Fruit fly (Drosophila melanogaster) whole organism, embryonic: ENCODE measurements around the gene Ror.

ENCODE experiments used
- ATbp ChIP-seq: fragments of 200-800 bp; sonication (Bioruptor generic); optimal IDR thresholded peaks from 2 replicates; lab custom pipeline; 2017; ENCODE audit warnings: missing biosample characterization, mild to moderate bottlenecking, missing genetic modification characterization, missing genetic modification reagents
- Bdp1 ChIP-seq: fragments of 200-800 bp; sonication (Bioruptor generic); optimal IDR thresholded peaks from 3 replicates; lab custom pipeline; 2016; ENCODE audit warnings: missing biosample characterization, missing genetic modification characterization
- CG10431 ChIP-seq: fragments of 200-800 bp; sonication (Bioruptor generic); optimal IDR thresholded peaks from 3 replicates; lab custom pipeline; 2018; ENCODE audit warnings: missing biosample characterization, mild to moderate bottlenecking, missing genetic modification characterization
- CG12659 ChIP-seq: fragments of 200-800 bp; sonication (Bioruptor generic); optimal IDR thresholded peaks from 3 replicates; lab custom pipeline; 2017; ENCODE audit warnings: mild to moderate bottlenecking, missing biosample characterization, missing genetic modification reagents, missing genetic modification characterization
- CG12942 ChIP-seq: fragments of 200-800 bp; sonication (Bioruptor generic); optimal IDR thresholded peaks from 3 replicates; lab custom pipeline; 2016; ENCODE audit warnings: missing biosample characterization, missing genetic modification characterization
- CG13424 ChIP-seq: fragments of 200-800 bp; sonication (Bioruptor generic); optimal IDR thresholded peaks from 2 replicates; lab custom pipeline; 2019; ENCODE audit warnings: missing biosample characterization, mild to moderate bottlenecking, missing genetic modification characterization, moderate library complexity
- CG14014 ChIP-seq: fragments of 200-800 bp; sonication (Bioruptor generic); IDR thresholded peaks from 2 replicates; pipeline ENCODE4 v1.3.6; 2022; ENCODE audit warnings: missing biosample characterization, missing genetic modification characterization
- CG15011 ChIP-seq: fragments of 200-800 bp; sonication (Bioruptor generic); optimal IDR thresholded peaks from 3 replicates; lab custom pipeline; 2018; ENCODE audit warnings: missing biosample characterization, mild to moderate bottlenecking, missing genetic modification characterization
- CG15269 ChIP-seq: fragments of 200-800 bp; sonication (Bioruptor generic); optimal IDR thresholded peaks from 2 replicates; lab custom pipeline; 2018; ENCODE audit warnings: missing biosample characterization, mild to moderate bottlenecking, missing genetic modification characterization, moderate library complexity
- CG15479 ChIP-seq: fragments of 200-800 bp; sonication (Bioruptor generic); optimal IDR thresholded peaks from 3 replicates; lab custom pipeline; 2019; ENCODE audit warnings: missing biosample characterization, mild to moderate bottlenecking, missing genetic modification characterization, moderate library complexity
- CG16863 ChIP-seq: fragments of 200-800 bp; sonication (Bioruptor generic); optimal IDR thresholded peaks from 3 replicates; lab custom pipeline; 2016; ENCODE audit warnings: missing biosample characterization, missing genetic modification characterization
- CG17186 ChIP-seq: fragments of 200-800 bp; sonication (Bioruptor generic); optimal IDR thresholded peaks from 3 replicates; lab custom pipeline; 2017; ENCODE audit warnings: missing biosample characterization, missing genetic modification reagents, missing genetic modification characterization
- CG18011 ChIP-seq: fragments of 200-800 bp; sonication (Bioruptor generic); optimal IDR thresholded peaks from 2 replicates; lab custom pipeline; 2017; ENCODE audit warnings: missing biosample characterization, missing genetic modification characterization, mild to moderate bottlenecking, moderate library complexity, missing genotype
- CG18476 ChIP-seq: fragments of 200-800 bp; sonication (Bioruptor generic); optimal IDR thresholded peaks from 2 replicates; lab custom pipeline; 2016; ENCODE audit warnings: missing biosample characterization, mild to moderate bottlenecking, missing genetic modification characterization
- CG2120 ChIP-seq: fragments of 200-800 bp; sonication (Bioruptor generic); optimal IDR thresholded peaks from 3 replicates; lab custom pipeline; 2016; ENCODE audit warnings: missing biosample characterization, missing genetic modification characterization
- CG2199 ChIP-seq: fragments of 200-800 bp; sonication (Bioruptor generic); IDR thresholded peaks from 3 replicates; pipeline ENCODE4 v1.3.6; 2022; ENCODE audit warnings: missing biosample characterization, missing genetic modification characterization
- CG30431 ChIP-seq: fragments of 200-800 bp; sonication (Bioruptor generic); optimal IDR thresholded peaks from 2 replicates; lab custom pipeline; 2017; ENCODE audit warnings: missing biosample characterization, missing genetic modification characterization
- CG42726 ChIP-seq: fragments of 200-800 bp; sonication (Bioruptor generic); IDR thresholded peaks from 2 replicates; pipeline ENCODE4 v1.3.6; 2022; ENCODE audit warnings: missing biosample characterization, missing genetic modification characterization; ENCODE audit not compliant: partially characterized antibody
- CG4820 ChIP-seq: fragments of 200-800 bp; sonication (Bioruptor generic); optimal IDR thresholded peaks from 3 replicates; lab custom pipeline; 2016; ENCODE audit warnings: missing biosample characterization, missing genetic modification characterization
- CG8388 ChIP-seq: fragments of 200-800 bp; sonication (Bioruptor generic); optimal IDR thresholded peaks from 2 replicates; lab custom pipeline; 2019; ENCODE audit warnings: missing biosample characterization, mild to moderate bottlenecking, missing genetic modification characterization, moderate library complexity
- CG9727 ChIP-seq: fragments of 200-800 bp; sonication (Bioruptor generic); optimal IDR thresholded peaks from 3 replicates; lab custom pipeline; 2017; ENCODE audit warnings: missing biosample characterization, mild to moderate bottlenecking, missing genetic modification characterization
- Dad ChIP-seq: fragments of 200-800 bp; sonication (Bioruptor generic); optimal IDR thresholded peaks from 3 replicates; lab custom pipeline; 2016; ENCODE audit warnings: missing biosample characterization, missing genetic modification characterization
- Dp ChIP-seq: fragments of 200-800 bp; sonication (Bioruptor generic); optimal IDR thresholded peaks from 2 replicates; lab custom pipeline; 2018; ENCODE audit warnings: missing biosample characterization, mild to moderate bottlenecking, missing genetic modification characterization, moderate library complexity
- Hr3 ChIP-seq: fragments of 200-800 bp; sonication (Bioruptor generic); optimal IDR thresholded peaks from 3 replicates; lab custom pipeline; 2016; ENCODE audit warnings: missing biosample characterization, missing genetic modification characterization
- Myb ChIP-seq: fragments of 200-800 bp; sonication (Bioruptor generic); optimal IDR thresholded peaks from 2 replicates; lab custom pipeline; 2016; ENCODE audit warnings: missing biosample characterization, missing genetic modification characterization
- Nf-YB ChIP-seq: fragments of 200-800 bp; sonication (Bioruptor generic); optimal IDR thresholded peaks from 3 replicates; lab custom pipeline; 2019; ENCODE audit warnings: missing biosample characterization, mild to moderate bottlenecking, missing genetic modification characterization, moderate library complexity
- Oli ChIP-seq: fragments of 200-800 bp; sonication (Bioruptor generic); optimal IDR thresholded peaks from 2 replicates; lab custom pipeline; 2018; ENCODE audit warnings: missing biosample characterization, mild to moderate bottlenecking, missing genetic modification characterization, moderate library complexity
- Ravus ChIP-seq: fragments of 200-800 bp; sonication (Bioruptor generic); IDR thresholded peaks from 2 replicates; pipeline ENCODE4 v1.3.6; 2022; ENCODE audit warnings: missing biosample characterization, missing genetic modification characterization
- Scr ChIP-seq: fragments of 200-800 bp; sonication (Bioruptor generic); IDR thresholded peaks from 2 replicates; pipeline ENCODE4 v1.3.6; 2022; ENCODE audit warnings: missing biosample characterization, missing genetic modification characterization; ENCODE audit not compliant: partially characterized antibody
- Six4 ChIP-seq: fragments of 200-800 bp; sonication (Bioruptor generic); optimal IDR thresholded peaks from 2 replicates; lab custom pipeline; 2016; ENCODE audit warnings: missing biosample characterization, missing genetic modification characterization
- TFAM ChIP-seq: fragments of 200-800 bp; sonication (Bioruptor generic); optimal IDR thresholded peaks from 2 replicates; lab custom pipeline; 2017; ENCODE audit warnings: missing biosample characterization, missing genetic modification characterization, inconsistent platforms
- Usf ChIP-seq: fragments of 200-800 bp; sonication (Bioruptor generic); optimal IDR thresholded peaks from 2 replicates; lab custom pipeline; 2017; ENCODE audit warnings: missing genotype, missing biosample characterization, missing genetic modification characterization
- ab ChIP-seq: fragments of 200-800 bp; sonication (Bioruptor generic); optimal IDR thresholded peaks from 2 replicates; lab custom pipeline; 2016; ENCODE audit warnings: missing biosample characterization, missing genetic modification characterization
- ash1 ChIP-seq: fragments of 200-800 bp; sonication (Bioruptor generic); optimal IDR thresholded peaks from 2 replicates; lab custom pipeline; 2018; ENCODE audit warnings: missing biosample characterization, mild to moderate bottlenecking, missing genetic modification characterization
- dmrt11E ChIP-seq: fragments of 200-800 bp; sonication (Bioruptor generic); optimal IDR thresholded peaks from 3 replicates; lab custom pipeline; 2018; ENCODE audit warnings: missing biosample characterization, mild to moderate bottlenecking, missing genetic modification characterization, moderate library complexity
- exex ChIP-seq: fragments of 200-800 bp; sonication (Bioruptor generic); optimal IDR thresholded peaks from 4 replicates; lab custom pipeline; 2018; ENCODE audit warnings: missing biosample characterization, mild to moderate bottlenecking, missing genetic modification characterization, moderate library complexity
- gem ChIP-seq: fragments of 200-800 bp; sonication (Bioruptor generic); optimal IDR thresholded peaks from 2 replicates; lab custom pipeline; 2019; ENCODE audit warnings: missing biosample characterization, mild to moderate bottlenecking, missing genetic modification characterization, moderate library complexity
- grn ChIP-seq: fragments of 200-800 bp; sonication (Bioruptor generic); optimal IDR thresholded peaks from 3 replicates; lab custom pipeline; 2017; ENCODE audit warnings: missing biosample characterization, missing genetic modification characterization
- gsb-n ChIP-seq: fragments of 200-800 bp; sonication (Bioruptor generic); optimal IDR thresholded peaks from 3 replicates; lab custom pipeline; 2018; ENCODE audit warnings: missing biosample characterization, mild to moderate bottlenecking, missing genetic modification characterization
- lab ChIP-seq: fragments of 200-800 bp; sonication (Bioruptor generic); optimal IDR thresholded peaks from 3 replicates; lab custom pipeline; 2017; ENCODE audit warnings: missing biosample characterization, missing genetic modification characterization, mild to moderate bottlenecking, moderate library complexity, missing genetic modification reagents
- maf-S ChIP-seq: fragments of 200-800 bp; sonication (Bioruptor generic); optimal IDR thresholded peaks from 2 replicates; lab custom pipeline; 2016; ENCODE audit warnings: missing biosample characterization, missing genetic modification characterization
- nau ChIP-seq: fragments of 200-800 bp; sonication (Bioruptor generic); optimal IDR thresholded peaks from 3 replicates; lab custom pipeline; 2017; ENCODE audit warnings: missing biosample characterization, mild to moderate bottlenecking, missing genetic modification characterization, missing genetic modification reagents
- nerfin-1 ChIP-seq: fragments of 200-800 bp; sonication (Bioruptor generic); optimal IDR thresholded peaks from 3 replicates; lab custom pipeline; 2019; ENCODE audit warnings: missing biosample characterization, mild to moderate bottlenecking, missing genetic modification characterization, moderate library complexity
- org-1 ChIP-seq: fragments of 200-800 bp; sonication (Bioruptor generic); optimal IDR thresholded peaks from 2 replicates; lab custom pipeline; 2017; ENCODE audit warnings: missing biosample characterization, missing genetic modification characterization
- otp ChIP-seq: fragments of 200-800 bp; sonication (Bioruptor generic); IDR thresholded peaks from 3 replicates; pipeline ENCODE4, ENCODE4 v1.3.6; 2022; ENCODE audit warnings: missing biosample characterization, missing genetic modification characterization
- pfk ChIP-seq: fragments of 200-800 bp; sonication (Bioruptor generic); optimal IDR thresholded peaks from 2 replicates; lab custom pipeline; 2018; ENCODE audit warnings: missing biosample characterization, mild to moderate bottlenecking, missing genetic modification characterization, moderate library complexity
- sens ChIP-seq: fragments of 200-800 bp; sonication (Bioruptor generic); peaks from one replicate; lab custom pipeline; 2016; ENCODE audit warnings: missing biosample characterization, missing genetic modification characterization
- ssp ChIP-seq: fragments of 200-800 bp; sonication (Bioruptor generic); IDR thresholded peaks from 2 replicates; pipeline ENCODE4 v1.3.6; 2022; ENCODE audit warnings: missing biosample characterization, missing genetic modification characterization
- zen2 ChIP-seq: fragments of 200-800 bp; sonication (Bioruptor generic); IDR thresholded peaks from 3 replicates; pipeline ENCODE4 v1.3.6; 2022; ENCODE audit warnings: missing biosample characterization, missing genetic modification characterization; ENCODE audit not compliant: partially characterized antibody

Ror gene

dm6 chr2L:10299077-10299809 lies 47.6 kb downstream of the Ror start (continued):
- TF ChIP-seq ash1 (no peak), Myb (GFP tag; lab: Kevin White, UChicago) (no peak), dmrt11E (tag; lab: Kevin White, UChicago) (peak; percentile 20), Bdp1 (GFP tag; lab: Kevin White, UChicago) (no peak), Ravus (GFP tag; lab: Robert Waterston, UW) (no peak), Nf-YB (GFP tag; lab: Kevin White, UChicago) (no peak), ATbp (GFP tag; lab: Kevin White, UChicago) (no peak), CG12659 (GFP tag; lab: Kevin White, UChicago) (no peak), Hr3 (GFP tag; lab: Kevin White, UChicago) (no peak), lab (no peak), CG42726 (GFP tag; lab: Robert Waterston, UW) (no peak), CG18476 (GFP tag; lab: Kevin White, UChicago) (no peak), TFAM (GFP tag; lab: Kevin White, UChicago) (no peak), otp (no peak), Dp (GFP tag; lab: Kevin White, UChicago) (no peak), ab (GFP tag; lab: Kevin White, UChicago) (no peak), CG17186 (GFP tag; lab: Kevin White, UChicago) (no peak), Dad (no peak), CG15269 (peak; percentile 47), CG30431 (GFP tag; lab: Kevin White, UChicago) (no peak), CG2120 (GFP tag; lab: Kevin White, UChicago) (peak; percentile 0), CG4820 (no peak), nau (GFP tag; lab: Kevin White, UChicago) (no peak), maf-S (GFP tag; lab: Kevin White, UChicago) (no peak), org-1 (GFP tag; lab: Kevin White, UChicago) (no peak), CG18011 (GFP tag; lab: Kevin White, UChicago) (peak; percentile 12), nerfin-1 (tag; lab: Kevin White, UChicago) (peak; percentile 6), CG14014 (GFP tag; lab: Robert Waterston, UW) (no peak), Six4 (GFP tag; lab: Kevin White, UChicago) (no peak), grn (GFP tag; lab: Kevin White, UChicago) (no peak), CG15479 (no peak), sens (GFP tag; lab: Kevin White, UChicago) (no peak), CG12942 (GFP tag; lab: Kevin White, UChicago) (no peak), CG10431 (GFP tag; lab: Kevin White, UChicago) (no peak), CG13424 (tag; lab: Kevin White, UChicago) (peak; percentile 13), ssp (no peak), CG16863 (GFP tag; lab: Kevin White, UChicago) (no peak), exex (no peak), gsb-n (tag; lab: Kevin White, UChicago) (no peak), Usf (GFP tag; lab: Kevin White, UChicago) (no peak), CG15011 (GFP tag; lab: Kevin White, UChicago) (no peak), zen2 (GFP tag; lab: Robert Waterston, UW) (no peak; the same call in 2 of the 3 replicates), pfk (GFP tag; lab: Kevin White, UChicago) (no peak), CG2199 (no peak), CG8388 (GFP tag; lab: Kevin White, UChicago) (no peak), Oli (tag; lab: Kevin White, UChicago) (peak; percentile 17), CG9727 (GFP tag; lab: Kevin White, UChicago) (no peak), Scr (GFP tag; lab: Robert Waterston, UW) (peak; percentile 28; the same call in 1 of the 2 replicates), gem (tag; lab: Kevin White, UChicago) (peak; percentile 62)
